Worm (Caenorhabditis elegans) whole organism, early embryonic: Measurements from ENCODE around the gene strd-1.

Experiments used
- ama-1 ChIP-seq: fragments of 150-350 bp; optimal IDR thresholded peaks from 2 replicates; lab custom pipeline; 2014
- hmbx-1 ChIP-seq: sonication (generic microtip); optimal IDR thresholded peaks from 2 replicates; lab custom pipeline; 2016; ENCODE audit warnings: mild to moderate bottlenecking, missing genetic modification characterization, missing compliant biosample characterization
- tra-4 ChIP-seq: sonication (generic microtip); optimal IDR thresholded peaks from 2 replicates; lab custom pipeline; 2017; ENCODE audit warnings: missing genetic modification characterization, missing compliant biosample characterization

ce11 chrIII:10939184-10939583 lies 8.1 kb upstream of the strd-1 start:
- TF ChIP-seq ama-1 (no peak), hmbx-1 (tag; lab: Kevin White, UChicago) (no peak), tra-4 (tag; lab: Kevin White, UChicago) (no peak)
